Fruit fly (Drosophila melanogaster) whole organism, adult: ENCODE data around the gene rho-4.

Experiments used
- CG11617 ChIP-seq: fragments of 200-800 bp; sonication (Bioruptor generic); optimal IDR thresholded peaks from 2 replicates; lab custom pipeline; 2017; ENCODE audit warnings: mild to moderate bottlenecking, missing biosample characterization, missing genetic modification reagents, missing genetic modification characterization
- CG14711 ChIP-seq: fragments of 200-800 bp; sonication (Bioruptor generic); optimal IDR thresholded peaks from 2 replicates; lab custom pipeline; 2018; ENCODE audit warnings: missing biosample characterization, mild to moderate bottlenecking, missing genetic modification characterization, moderate library complexity
- CG1620 ChIP-seq: fragments of 200-800 bp; sonication (Bioruptor generic); optimal IDR thresholded peaks from 2 replicates; lab custom pipeline; 2016; ENCODE audit warnings: missing biosample characterization, missing genetic modification characterization
- CG33017 ChIP-seq: fragments of 200-800 bp; sonication (Bioruptor generic); optimal IDR thresholded peaks from 2 replicates; lab custom pipeline; 2018; ENCODE audit warnings: missing biosample characterization, mild to moderate bottlenecking, missing genetic modification characterization, moderate library complexity
- CG5204 ChIP-seq: fragments of 200-800 bp; sonication (Bioruptor generic); optimal IDR thresholded peaks from 2 replicates; lab custom pipeline; 2016; ENCODE audit warnings: missing biosample characterization, missing genetic modification characterization
- CG7045 ChIP-seq: fragments of 200-800 bp; sonication (Bioruptor generic); optimal IDR thresholded peaks from 2 replicates; lab custom pipeline; 2017; ENCODE audit warnings: missing biosample characterization, mild to moderate bottlenecking, missing genetic modification characterization
- CG7101 ChIP-seq: fragments of 200-800 bp; sonication (Bioruptor generic); optimal IDR thresholded peaks from 2 replicates; lab custom pipeline; 2018; ENCODE audit warnings: missing biosample characterization, mild to moderate bottlenecking, missing genetic modification characterization, moderate library complexity
- Clk ChIP-seq: fragments of 200-800 bp; sonication (Bioruptor generic); optimal IDR thresholded peaks from 2 replicates; lab custom pipeline; 2017; ENCODE audit warnings: missing biosample characterization, missing genetic modification characterization
- Crg-1 ChIP-seq: fragments of 200-800 bp; sonication (Bioruptor generic); optimal IDR thresholded peaks from 2 replicates; lab custom pipeline; 2016; ENCODE audit warnings: missing biosample characterization, missing genetic modification characterization
- Hr96 ChIP-seq: fragments of 200-800 bp; sonication (Bioruptor generic); optimal IDR thresholded peaks from 2 replicates; lab custom pipeline; 2016; ENCODE audit warnings: missing biosample characterization, missing genetic modification characterization
- Mnt ChIP-seq: fragments of 200-800 bp; sonication (Bioruptor generic); optimal IDR thresholded peaks from 2 replicates; lab custom pipeline; 2016; ENCODE audit warnings: missing biosample characterization, mild to moderate bottlenecking, missing genetic modification characterization
- bab1 ChIP-seq: fragments of 200-800 bp; sonication (Bioruptor generic); optimal IDR thresholded peaks from 3 replicates; lab custom pipeline; 2019; ENCODE audit warnings: missing biosample characterization, mild to moderate bottlenecking, missing genetic modification characterization, moderate library complexity
- cic ChIP-seq: fragments of 200-800 bp; sonication (Bioruptor generic); optimal IDR thresholded peaks from 2 replicates; lab custom pipeline; 2017; ENCODE audit warnings: missing biosample characterization, mild to moderate bottlenecking, missing genetic modification characterization, moderate library complexity
- kay ChIP-seq: fragments of 200-800 bp; sonication (Bioruptor generic); peaks from one replicate; lab custom pipeline; 2016; ENCODE audit warnings: missing biosample characterization, missing genetic modification characterization, borderline replicate concordance
- pad ChIP-seq: fragments of 200-800 bp; sonication (Bioruptor generic); optimal IDR thresholded peaks from 3 replicates; lab custom pipeline; 2017; ENCODE audit warnings: missing biosample characterization, missing genetic modification characterization, mild to moderate bottlenecking, moderate library complexity, missing genetic modification reagents
- tj ChIP-seq: fragments of 200-800 bp; sonication (Bioruptor generic); optimal IDR thresholded peaks from 3 replicates; lab custom pipeline; 2017; ENCODE audit warnings: missing biosample characterization, mild to moderate bottlenecking, missing genetic modification characterization, moderate library complexity
- toe ChIP-seq: fragments of 200-800 bp; sonication (Bioruptor generic); optimal IDR thresholded peaks from 2 replicates; lab custom pipeline; 2016; ENCODE audit warnings: missing biosample characterization, missing genetic modification characterization

Gene rho-4

dm6 chrX:11640477-11640876, 40.8 kb downstream of the rho-4 start:
- no peak for TF ChIP-seq pad (GFP tag; lab: Kevin White, UChicago)
- TF ChIP-seq CG7101 (tag; lab: Kevin White, UChicago) = no peak
- TF ChIP-seq Mnt (GFP tag; lab: Kevin White, UChicago) = no peak
- TF ChIP-seq CG33017 (tag; lab: Kevin White, UChicago) = no peak
- TF ChIP-seq CG14711 (tag; lab: Kevin White, UChicago) = no peak
- TF ChIP-seq CG11617 (GFP tag; lab: Kevin White, UChicago) = no peak
- no peak for TF ChIP-seq CG1620 (GFP tag; lab: Kevin White, UChicago)
- TF ChIP-seq Clk (GFP tag; lab: Kevin White, UChicago) = no peak
- TF ChIP-seq toe (GFP tag; lab: Kevin White, UChicago) = no peak
- TF ChIP-seq kay (GFP tag; lab: Kevin White, UChicago) = no peak
- TF ChIP-seq cic = no peak

dm6 chrX:11643227-11643626, 43.6 kb downstream of the rho-4 start:
- TF ChIP-seq CG33017 (tag; lab: Kevin White, UChicago) = no peak
- TF ChIP-seq kay (GFP tag; lab: Kevin White, UChicago) = no peak
- TF ChIP-seq CG14711 (tag; lab: Kevin White, UChicago) = no peak
- no peak for TF ChIP-seq tj (GFP tag; lab: Kevin White, UChicago)

dm6 chrX:11644530-11645080, 45.0 kb downstream of the rho-4 start:
- no peak for TF ChIP-seq Hr96 (GFP tag; lab: Kevin White, UChicago)
- TF ChIP-seq pad (GFP tag; lab: Kevin White, UChicago) = no peak
- TF ChIP-seq Crg-1 = no peak
- TF ChIP-seq toe (GFP tag; lab: Kevin White, UChicago) = no peak
- no peak for TF ChIP-seq cic
- no peak for TF ChIP-seq bab1 (GFP tag; lab: Kevin White, UChicago)
- TF ChIP-seq CG1620 (GFP tag; lab: Kevin White, UChicago) = no peak
- TF ChIP-seq CG14711 (tag; lab: Kevin White, UChicago) = no peak
- no peak for TF ChIP-seq CG33017 (tag; lab: Kevin White, UChicago)
- TF ChIP-seq CG5204 (GFP tag; lab: Kevin White, UChicago) = no peak

dm6 chrX:11651420-11651819, 51.8 kb downstream of the rho-4 start:
- TF ChIP-seq CG7101 (tag; lab: Kevin White, UChicago) (no peak), CG7045 (GFP tag; lab: Kevin White, UChicago) (no peak), tj (GFP tag; lab: Kevin White, UChicago) (no peak), toe (GFP tag; lab: Kevin White, UChicago) (no peak), Clk (GFP tag; lab: Kevin White, UChicago) (no peak), CG5204 (GFP tag; lab: Kevin White, UChicago) (no peak), CG14711 (tag; lab: Kevin White, UChicago) (no peak), CG1620 (GFP tag; lab: Kevin White, UChicago) (no peak), Crg-1 (no peak)

dm6 chrX:11652991-11653390, 53.4 kb downstream of the rho-4 start:
- no peak for TF ChIP-seq CG7101 (tag; lab: Kevin White, UChicago)
- no peak for TF ChIP-seq Clk (GFP tag; lab: Kevin White, UChicago)
- TF ChIP-seq Mnt (GFP tag; lab: Kevin White, UChicago) = no peak
- TF ChIP-seq CG14711 (tag; lab: Kevin White, UChicago) = no peak
